Fruit fly (Drosophila melanogaster) whole organism, embryonic: Measurements from ENCODE around the gene sima.

Source experiments
- CG11560 ChIP-seq: fragments of 200-800 bp; sonication (Bioruptor generic); IDR thresholded peaks from 3 replicates; pipeline ENCODE4 v1.3.6; 2022; ENCODE audit warnings: missing biosample characterization, missing genetic modification characterization
- CG12299 ChIP-seq: fragments of 200-800 bp; sonication (Bioruptor generic); optimal IDR thresholded peaks from 2 replicates; lab custom pipeline; 2018; ENCODE audit warnings: missing biosample characterization, mild to moderate bottlenecking, missing genetic modification characterization
- CG12744 ChIP-seq: fragments of 200-800 bp; sonication (Bioruptor generic); optimal IDR thresholded peaks from 2 replicates; lab custom pipeline; 2016; ENCODE audit warnings: missing biosample characterization, missing genetic modification characterization
- CG14441 ChIP-seq: fragments of 200-800 bp; sonication (Bioruptor generic); IDR thresholded peaks from 2 replicates; pipeline ENCODE4 v1.3.6; 2022; ENCODE audit warnings: missing biosample characterization, missing genetic modification characterization
- CG14965 ChIP-seq: fragments of 200-800 bp; sonication (Bioruptor generic); optimal IDR thresholded peaks from 2 replicates; lab custom pipeline; 2016; ENCODE audit warnings: missing biosample characterization, missing genetic modification characterization, borderline replicate concordance
- CG15011 ChIP-seq: fragments of 200-800 bp; sonication (Bioruptor generic); optimal IDR thresholded peaks from 3 replicates; lab custom pipeline; 2018; ENCODE audit warnings: missing biosample characterization, mild to moderate bottlenecking, missing genetic modification characterization
- CG17328 ChIP-seq: fragments of 200-800 bp; sonication (Bioruptor generic); IDR thresholded peaks from 2 replicates; pipeline ENCODE4 v1.3.6; 2022; ENCODE audit warnings: missing biosample characterization, missing genetic modification characterization
- CG17612 ChIP-seq: fragments of 200-800 bp; sonication (Bioruptor generic); IDR thresholded peaks from 2 replicates; pipeline ENCODE4 v1.3.6; 2022; ENCODE audit warnings: missing biosample characterization, missing genetic modification characterization
- CG32532 ChIP-seq: fragments of 200-800 bp; sonication (Bioruptor generic); IDR thresholded peaks from 2 replicates; pipeline ENCODE4 v1.3.6; 2022; ENCODE audit warnings: missing biosample characterization, missing genetic modification characterization
- CG34422 ChIP-seq: fragments of 200-800 bp; sonication (Bioruptor generic); IDR thresholded peaks from 3 replicates; pipeline ENCODE4 v1.3.6; 2022; ENCODE audit warnings: missing biosample characterization, missing genetic modification characterization
- CG3847 ChIP-seq: fragments of 200-800 bp; sonication (Bioruptor generic); IDR thresholded peaks from 2 replicates; pipeline ENCODE4 v1.3.6; 2022; ENCODE audit warnings: missing biosample characterization, missing genetic modification characterization
- CG4404 ChIP-seq: fragments of 200-800 bp; sonication (Bioruptor generic); IDR thresholded peaks from 2 replicates; pipeline ENCODE4 v1.3.6; 2022; ENCODE audit warnings: missing biosample characterization, missing genetic modification characterization
- CG7372 ChIP-seq: fragments of 200-800 bp; sonication (Bioruptor generic); IDR thresholded peaks from 2 replicates; pipeline ENCODE4 v1.3.6; 2022; ENCODE audit warnings: missing biosample characterization, missing genetic modification characterization
- CG8765 ChIP-seq: fragments of 200-800 bp; sonication (Bioruptor generic); IDR thresholded peaks from 2 replicates; pipeline ENCODE4 v1.3.6; 2022; ENCODE audit warnings: missing biosample characterization, missing genetic modification characterization
- CG8944 ChIP-seq: fragments of 200-800 bp; sonication (Bioruptor generic); optimal IDR thresholded peaks from 3 replicates; lab custom pipeline; 2016; ENCODE audit warnings: missing biosample characterization, missing genetic modification characterization
- CG9876 ChIP-seq: fragments of 200-800 bp; sonication (Bioruptor generic); optimal IDR thresholded peaks from 2 replicates; lab custom pipeline; 2016; ENCODE audit warnings: missing biosample characterization, missing genetic modification characterization
- CG9932 ChIP-seq: fragments of 200-800 bp; sonication (Bioruptor generic); IDR thresholded peaks from 2 replicates; pipeline ENCODE4 v1.3.6; 2022; ENCODE audit warnings: missing biosample characterization, missing genetic modification characterization
- Dbx ChIP-seq: fragments of 200-800 bp; sonication (Bioruptor generic); IDR thresholded peaks from 3 replicates; pipeline ENCODE4 v1.3.6; 2022; ENCODE audit warnings: missing biosample characterization, missing genetic modification characterization
- Dip3 ChIP-seq: fragments of 200-800 bp; sonication (Bioruptor generic); optimal IDR thresholded peaks from 3 replicates; lab custom pipeline; 2016; ENCODE audit warnings: missing biosample characterization, missing genetic modification characterization
- Dll ChIP-seq: fragments of 200-800 bp; sonication (Bioruptor generic); IDR thresholded peaks from 4 replicates; pipeline ENCODE4 v1.3.6; 2022; ENCODE audit warnings: missing biosample characterization, missing genetic modification characterization; ENCODE audit not compliant: partially characterized antibody
- Drgx ChIP-seq: fragments of 200-800 bp; sonication (Bioruptor generic); IDR thresholded peaks from 2 replicates; pipeline ENCODE4 v1.3.6; 2022; ENCODE audit warnings: missing biosample characterization, missing genetic modification characterization
- Hr39 ChIP-seq: fragments of >200 bp; optimal IDR thresholded peaks from 2 replicates; lab custom pipeline; 2017
- MTF-1 ChIP-seq: fragments of 200-800 bp; sonication (Bioruptor generic); optimal IDR thresholded peaks from 2 replicates; lab custom pipeline; 2018; ENCODE audit warnings: missing biosample characterization, mild to moderate bottlenecking, missing genetic modification characterization, borderline replicate concordance
- Med ChIP-seq: fragments of 200-800 bp; sonication (Bioruptor generic); peaks from one replicate; lab custom pipeline; 2016; ENCODE audit warnings: missing biosample characterization, missing genetic modification characterization, mild to moderate bottlenecking, inconsistent platforms, moderate library complexity
- Optix ChIP-seq: fragments of 200-800 bp; sonication (Bioruptor generic); IDR thresholded peaks from 3 replicates; pipeline ENCODE4 v1.3.6; 2022; ENCODE audit warnings: missing biosample characterization, missing genetic modification characterization
- Scr ChIP-seq: fragments of 200-800 bp; sonication (Bioruptor generic); IDR thresholded peaks from 2 replicates; pipeline ENCODE4 v1.3.6; 2022; ENCODE audit warnings: missing biosample characterization, missing genetic modification characterization; ENCODE audit not compliant: partially characterized antibody
- Xrp1 ChIP-seq: fragments of 200-800 bp; sonication (Bioruptor generic); IDR thresholded peaks from 2 replicates; pipeline ENCODE4 v1.3.6; 2022; ENCODE audit warnings: missing biosample characterization, missing genetic modification characterization
- ab ChIP-seq: fragments of 200-800 bp; sonication (Bioruptor generic); optimal IDR thresholded peaks from 2 replicates; lab custom pipeline; 2016; ENCODE audit warnings: missing biosample characterization, missing genetic modification characterization
- al ChIP-seq: fragments of 200-800 bp; sonication (Bioruptor generic); IDR thresholded peaks from 2 replicates; pipeline ENCODE4 v1.3.6; 2022; ENCODE audit warnings: missing biosample characterization, missing genetic modification characterization
- bbx ChIP-seq: fragments of 200-800 bp; sonication (Bioruptor generic); IDR thresholded peaks from 2 replicates; pipeline ENCODE4 v1.3.6; 2022; ENCODE audit warnings: missing biosample characterization, missing genetic modification characterization; ENCODE audit not compliant: partially characterized antibody
- cato ChIP-seq: fragments of 200-800 bp; sonication (Bioruptor generic); optimal IDR thresholded peaks from 2 replicates; lab custom pipeline; 2016; ENCODE audit warnings: missing biosample characterization, missing genetic modification characterization, borderline replicate concordance
- caup ChIP-seq: fragments of 200-800 bp; sonication (Bioruptor generic); optimal IDR thresholded peaks from 3 replicates; lab custom pipeline; 2017; ENCODE audit warnings: missing biosample characterization, mild to moderate bottlenecking, missing genetic modification characterization, moderate library complexity; ENCODE audit not compliant: severe bottlenecking
- ci ChIP-seq: fragments of 200-800 bp; sonication (Bioruptor generic); IDR thresholded peaks from 3 replicates; pipeline ENCODE4 v1.3.6; 2022; ENCODE audit warnings: missing biosample characterization, missing genetic modification characterization
- disco-r ChIP-seq: fragments of 200-800 bp; sonication (Bioruptor generic); optimal IDR thresholded peaks from 2 replicates; lab custom pipeline; 2016; ENCODE audit warnings: missing biosample characterization, missing genetic modification characterization
- esg ChIP-seq: fragments of 200-800 bp; sonication (Bioruptor generic); conservative IDR thresholded peaks from 2 replicates; pipeline ENCODE4 v1.3.6; 2022; ENCODE audit warnings: missing biosample characterization, missing genetic modification characterization
- hth ChIP-seq: fragments of >200 bp; optimal IDR thresholded peaks from 2 replicates; lab custom pipeline; 2017; ENCODE audit warnings: inconsistent platforms
- lbe ChIP-seq: fragments of 200-800 bp; sonication (Bioruptor generic); optimal IDR thresholded peaks from 2 replicates; lab custom pipeline; 2016; ENCODE audit warnings: missing biosample characterization, mild to moderate bottlenecking, missing genetic modification characterization
- nom ChIP-seq: fragments of 200-800 bp; sonication (Bioruptor generic); optimal IDR thresholded peaks from 2 replicates; lab custom pipeline; 2017; ENCODE audit warnings: missing biosample characterization, missing genetic modification characterization, mild to moderate bottlenecking, moderate library complexity, missing genetic modification reagents
- prd ChIP-seq, 3 experiments: fragments of >200 bp in 2 of 3; fragments of 200-800 bp in 1 of 3; sonication (Bioruptor generic) in 1 of 3; optimal IDR thresholded peaks in 2 of 3; IDR thresholded peaks in 1 of 3; 2 replicates in 2 of 3; 3 replicates in 1 of 3; pipeline versions ENCODE4 v1.3.6 to Lab custom; 2017 to 2022; ENCODE audit warnings: missing biosample characterization in 1 of 3, missing genetic modification characterization in 1 of 3
- repo ChIP-seq: fragments of 200-800 bp; sonication (Bioruptor generic); optimal IDR thresholded peaks from 2 replicates; lab custom pipeline; 2016; ENCODE audit warnings: missing biosample characterization, missing genetic modification characterization
- row ChIP-seq: fragments of 200-800 bp; sonication (Bioruptor generic); IDR thresholded peaks from 3 replicates; pipeline ENCODE4 v1.3.6; 2022; ENCODE audit warnings: missing biosample characterization, missing genetic modification characterization
- sim ChIP-seq: fragments of 200-800 bp; sonication (Bioruptor generic); IDR thresholded peaks from 2 replicates; pipeline ENCODE4 v1.3.6; 2022; ENCODE audit warnings: missing biosample characterization, missing genetic modification characterization
- sisA ChIP-seq: fragments of 200-800 bp; sonication (Bioruptor generic); IDR thresholded peaks from 2 replicates; pipeline ENCODE4 v1.3.6; 2022; ENCODE audit warnings: missing biosample characterization, missing genetic modification characterization
- slbo ChIP-seq: fragments of 200-800 bp; sonication (Bioruptor generic); IDR thresholded peaks from 2 replicates; pipeline ENCODE4 v1.3.6; 2022; ENCODE audit warnings: missing biosample characterization, missing genetic modification characterization
- sob ChIP-seq: fragments of 200-800 bp; sonication (Bioruptor generic); IDR thresholded peaks from 2 replicates; pipeline ENCODE4 v1.3.6; 2022; ENCODE audit warnings: missing biosample characterization, missing genetic modification characterization
- ssp ChIP-seq: fragments of 200-800 bp; sonication (Bioruptor generic); IDR thresholded peaks from 2 replicates; pipeline ENCODE4 v1.3.6; 2022; ENCODE audit warnings: missing biosample characterization, missing genetic modification characterization
- stwl ChIP-seq: fragments of 200-800 bp; sonication (Bioruptor generic); optimal IDR thresholded peaks from 3 replicates; lab custom pipeline; 2018; ENCODE audit warnings: missing biosample characterization, mild to moderate bottlenecking, missing genetic modification characterization, moderate library complexity

sima gene

dm6 chr3R:30150602-30151001, 92.5 kb downstream of the sima start (continued):
- TF ChIP-seq CG9876 (no peak), disco-r (GFP tag; lab: Kevin White, UChicago) (no peak)
- TF ChIP-seq, all 482 proteins: peak for 7

- TF ChIP-seq hth (lab: Kevin White, UChicago): no peak
- peak; percentile 34; the same call in 1 of the 2 replicates for TF ChIP-seq CG32532 (GFP tag; lab: Robert Waterston, UW)
- no peak for TF ChIP-seq Dll (GFP tag; lab: Robert Waterston, UW)
- no peak for TF ChIP-seq CG11560 (tag; lab: Robert Waterston, UW)
- 0 out of 2 replicates have a peak, but pooled peaks have one; percentile 12 for TF ChIP-seq sob (GFP tag; lab: Robert Waterston, UW)
- TF ChIP-seq nom (GFP tag; lab: Kevin White, UChicago): peak; percentile 60
- peak; percentile 32; the same call in 1 of the 2 replicates for TF ChIP-seq CG17328 (GFP tag; lab: Robert Waterston, UW)
- no peak for TF ChIP-seq CG12299 (tag; lab: Kevin White, UChicago)
- TF ChIP-seq CG14441 (GFP tag; lab: Robert Waterston, UW): no peak
- TF ChIP-seq Med: peak; percentile 15
- 0 out of 3 replicates have a peak, but pooled peaks have one; percentile 39 for TF ChIP-seq ci (GFP tag; lab: Robert Waterston, UW)
- TF ChIP-seq CG14965 (GFP tag; lab: Kevin White, UChicago): no peak
- no peak for TF ChIP-seq stwl
- TF ChIP-seq caup (GFP tag; lab: Kevin White, UChicago): no peak
- no peak for TF ChIP-seq bbx (GFP tag; lab: Robert Waterston, UW)
- TF ChIP-seq Xrp1: 0 out of 2 replicates have a peak, but pooled peaks have one; percentile 19
- TF ChIP-seq CG17612 (GFP tag; lab: Robert Waterston, UW): no peak
- TF ChIP-seq sisA (GFP tag; lab: Robert Waterston, UW): peak; percentile 8; the same call in 1 of the 2 replicates
- peak; percentile 59 for TF ChIP-seq slbo
- 0 out of 3 replicates have a peak, but pooled peaks have one; percentile 32 for TF ChIP-seq Dbx (GFP tag; lab: Robert Waterston, UW)
- TF ChIP-seq Drgx (GFP tag; lab: Robert Waterston, UW): peak; percentile 74
- no peak for TF ChIP-seq CG8944 (GFP tag; lab: Kevin White, UChicago)
- TF ChIP-seq prd (optimal IDR thresholded peaks at IDR 0.05; lab: Kevin White, UChicago): no peak
- peak; percentile 32; the same call in 1 of the 3 replicates for TF ChIP-seq prd (GFP tag; IDR thresholded peaks at IDR 0.05; lab: Robert Waterston, UW)
- 0 out of 2 replicates have a peak, but pooled peaks have one; percentile 5 for TF ChIP-seq esg (GFP tag; lab: Robert Waterston, UW)
- no peak for TF ChIP-seq ab (GFP tag; lab: Kevin White, UChicago)
- TF ChIP-seq Hr39: no peak
- TF ChIP-seq Dip3 (GFP tag; lab: Kevin White, UChicago): no peak
- no peak for TF ChIP-seq sim (GFP tag; lab: Robert Waterston, UW)
- 0 out of 2 replicates have a peak, but pooled peaks have one; percentile 15 for TF ChIP-seq CG8765 (GFP tag; lab: Robert Waterston, UW)
- TF ChIP-seq CG9932 (GFP tag; lab: Robert Waterston, UW): peak; percentile 54
- TF ChIP-seq Scr (GFP tag; lab: Robert Waterston, UW): no peak
- no peak for TF ChIP-seq CG15011 (GFP tag; lab: Kevin White, UChicago)
- TF ChIP-seq cato (GFP tag; lab: Kevin White, UChicago): no peak
- no peak for TF ChIP-seq CG12744 (GFP tag; lab: Kevin White, UChicago)
- 0 out of 2 replicates have a peak, but pooled peaks have one; percentile 9 for TF ChIP-seq CG4404 (GFP tag; lab: Robert Waterston, UW)
- no peak for TF ChIP-seq lbe (GFP tag; lab: Kevin White, UChicago)
- TF ChIP-seq MTF-1: no peak
- peak; percentile 18; the same call in 1 of the 3 replicates for TF ChIP-seq row (GFP tag; lab: Robert Waterston, UW)
- TF ChIP-seq repo: no peak
- no peak for TF ChIP-seq CG7372 (GFP tag; lab: Robert Waterston, UW)
- TF ChIP-seq CG34422 (GFP tag; lab: Robert Waterston, UW): no peak
- 0 out of 2 replicates have a peak, but pooled peaks have one; percentile 18 for TF ChIP-seq al
- TF ChIP-seq ssp (GFP tag; lab: Robert Waterston, UW): no peak
- no peak for TF ChIP-seq CG3847
- 0 out of 3 replicates have a peak, but pooled peaks have one; percentile 23 for TF ChIP-seq Optix (GFP tag; lab: Robert Waterston, UW)
Measured at dm6 chr3R:30151300-30152109, 93.4 kb downstream of the sima start, which contains the start of gene CG15529. Gene CG15529, plus strand, starts transcription at chr3R:30152059.
